Worm (Caenorhabditis elegans) whole organism, L3 larva: ENCODE measurements around the gene mog-4.

Experiments
- ZK546.5 ChIP-seq: sonication (generic microtip); optimal IDR thresholded peaks from 2 replicates; lab custom pipeline; 2017; ENCODE audit warnings: missing biosample characterization, missing genetic modification characterization
- elt-3 ChIP-seq, 3 experiments: fragments of 150-350 bp in 1 of 3; sonication (generic microtip) in 2 of 3; optimal IDR thresholded peaks; 2 replicates in 2 of 3; 4 replicates in 1 of 3; lab custom pipeline; 2014 to 2017; ENCODE audit warnings: missing biosample characterization in 3 of 3, missing genetic modification characterization in 3 of 3
- jun-1 ChIP-seq: fragments of 150-350 bp; optimal IDR thresholded peaks from 2 replicates; lab custom pipeline; 2014; ENCODE audit warnings: missing biosample characterization, missing genetic modification reagents, missing genetic modification characterization
- mdl-1 ChIP-seq: fragments of 150-350 bp; optimal IDR thresholded peaks from 2 replicates; lab custom pipeline; 2014; ENCODE audit warnings: missing biosample characterization, missing genetic modification characterization
- nhr-11 ChIP-seq: fragments of 150-350 bp; optimal IDR thresholded peaks from 2 replicates; lab custom pipeline; 2014; ENCODE audit warnings: missing biosample characterization, missing genetic modification characterization
- nhr-76 ChIP-seq: fragments of 150-350 bp; sonication (generic microtip); optimal IDR thresholded peaks from 5 replicates; lab custom pipeline; 2014; ENCODE audit warnings: missing biosample characterization, missing genetic modification characterization
- nhr-77 ChIP-seq: fragments of 150-350 bp; optimal IDR thresholded peaks from 2 replicates; lab custom pipeline; 2014; ENCODE audit warnings: missing biosample characterization, missing genetic modification characterization
- pqm-1 ChIP-seq: fragments of 150-350 bp; optimal IDR thresholded peaks from 2 replicates; lab custom pipeline; 2017; ENCODE audit warnings: missing biosample characterization, missing genetic modification characterization, inconsistent platforms

DNA sequence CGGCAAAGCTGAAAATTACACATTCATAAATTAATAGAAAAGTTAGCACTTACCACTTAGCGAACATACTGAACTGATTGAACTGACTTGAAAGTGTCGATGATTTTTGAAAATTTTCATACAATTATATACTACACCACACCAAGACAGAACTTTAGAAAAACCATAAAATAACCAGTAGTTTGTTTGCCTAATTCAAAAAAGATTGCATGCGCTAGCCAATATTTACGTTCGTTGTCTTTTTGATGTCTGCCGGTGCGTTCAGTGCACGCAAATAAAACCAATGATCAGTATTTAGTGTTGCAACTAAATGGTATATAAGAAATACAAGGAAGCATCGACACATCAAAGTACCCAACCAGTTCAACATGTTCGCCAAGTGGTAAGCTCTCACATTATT, 19.1 kb upstream of the mog-4 start, which contains the start of the genes nspb-8 and nspb-9:
- TF ChIP-seq nhr-11 (tag; lab: Kevin White, UChicago) (no peak), nhr-77 (tag; lab: Kevin White, UChicago) (no peak), jun-1 (tag; lab: Kevin White, UChicago) (no peak), nhr-76 (tag; lab: Kevin White, UChicago) (no peak), elt-3 (tag; optimal IDR thresholded peaks at IDR 0.05; lab: Kevin White, UChicago) (no peak), mdl-1 (no peak), ZK546.5 (no peak), pqm-1 (tag; lab: Kevin White, UChicago) (no peak)
